Fruit fly (Drosophila melanogaster) whole organism, prepupa: ENCODE data around the gene CG13408.
A peak's percentile ranks its signal among the peaks of the same experiment; 100 is the strongest.

ENCODE experiments used
- Blimp-1 ChIP-seq: fragments of 200-800 bp; sonication (Bioruptor generic); optimal IDR thresholded peaks from 3 replicates; lab custom pipeline; 2017; ENCODE audit warnings: missing biosample characterization, missing genetic modification characterization, mild to moderate bottlenecking, moderate library complexity, missing genetic modification reagents
- CG11294 ChIP-seq: fragments of 200-800 bp; sonication (Bioruptor generic); IDR thresholded peaks from 2 replicates; pipeline ENCODE4 v1.3.6; 2022; ENCODE audit warnings: missing biosample characterization, missing genetic modification characterization
- CG11902 ChIP-seq: fragments of 200-800 bp; sonication (Bioruptor generic); optimal IDR thresholded peaks from 3 replicates; lab custom pipeline; 2016; ENCODE audit warnings: missing biosample characterization, missing genetic modification characterization
- CG15336 ChIP-seq: fragments of 200-800 bp; sonication (Bioruptor generic); IDR thresholded peaks from 2 replicates; pipeline ENCODE4 v1.3.6; 2022; ENCODE audit warnings: missing biosample characterization, missing genetic modification characterization
- CG16779 ChIP-seq: fragments of 200-800 bp; sonication (Bioruptor generic); optimal IDR thresholded peaks from 3 replicates; lab custom pipeline; 2017; ENCODE audit warnings: missing biosample characterization, mild to moderate bottlenecking, missing genetic modification characterization
- CG3032 ChIP-seq: fragments of 200-800 bp; optimal IDR thresholded peaks from 2 replicates; lab custom pipeline; 2019; ENCODE audit warnings: missing biosample characterization, mild to moderate bottlenecking, missing genetic modification characterization, moderate library complexity
- CG32006 ChIP-seq: fragments of 200-800 bp; sonication (Bioruptor generic); optimal IDR thresholded peaks from 3 replicates; lab custom pipeline; 2017; ENCODE audit warnings: missing biosample characterization, mild to moderate bottlenecking, missing genetic modification characterization
- CG34406 ChIP-seq: fragments of 200-800 bp; sonication (Bioruptor generic); optimal IDR thresholded peaks from 3 replicates; lab custom pipeline; 2016; ENCODE audit warnings: missing biosample characterization, missing genetic modification characterization
- CG6792 ChIP-seq: fragments of 200-800 bp; sonication (Bioruptor generic); optimal IDR thresholded peaks from 3 replicates; lab custom pipeline; 2016; ENCODE audit warnings: missing biosample characterization, missing genetic modification characterization
- CG6854 ChIP-seq: fragments of 200-800 bp; sonication (Bioruptor generic); optimal IDR thresholded peaks from 2 replicates; lab custom pipeline; 2017; ENCODE audit warnings: missing biosample characterization, mild to moderate bottlenecking, missing genetic modification characterization
- CG7368 ChIP-seq: fragments of 200-800 bp; sonication (Bioruptor generic); optimal IDR thresholded peaks from 3 replicates; lab custom pipeline; 2016; ENCODE audit warnings: missing biosample characterization, missing genetic modification characterization
- CG8119 ChIP-seq: fragments of 200-800 bp; sonication (Bioruptor generic); IDR thresholded peaks from 3 replicates; pipeline ENCODE4 v1.3.6; 2022; ENCODE audit warnings: missing biosample characterization, missing genetic modification characterization
- CG8319 ChIP-seq: fragments of 200-800 bp; sonication (Bioruptor generic); optimal IDR thresholded peaks from 3 replicates; lab custom pipeline; 2016; ENCODE audit warnings: missing biosample characterization, missing genetic modification characterization
- CG8632 ChIP-seq: fragments of 200-800 bp; sonication (Bioruptor generic); optimal IDR thresholded peaks from 3 replicates; lab custom pipeline; 2016; ENCODE audit warnings: missing biosample characterization, missing genetic modification characterization
- Eip75B ChIP-seq: fragments of 200-800 bp; sonication (Bioruptor generic); optimal IDR thresholded peaks from 3 replicates; lab custom pipeline; 2016; ENCODE audit warnings: missing biosample characterization, missing genetic modification characterization
- Eip78C ChIP-seq: fragments of 200-800 bp; sonication (Bioruptor generic); peaks from one replicate; lab custom pipeline; 2016; ENCODE audit warnings: missing biosample characterization, missing genetic modification characterization
- Eip93F ChIP-seq: fragments of 200-800 bp; sonication (Bioruptor generic); optimal IDR thresholded peaks from 2 replicates; lab custom pipeline; 2016; ENCODE audit warnings: missing biosample characterization, mild to moderate bottlenecking, missing genetic modification characterization
- Ets21C ChIP-seq: fragments of 200-800 bp; sonication (Bioruptor generic); optimal IDR thresholded peaks from 3 replicates; lab custom pipeline; 2016; ENCODE audit warnings: missing biosample characterization, missing genetic modification characterization
- Ets96B ChIP-seq: fragments of 200-800 bp; optimal IDR thresholded peaks from 2 replicates; lab custom pipeline; 2019; ENCODE audit warnings: missing biosample characterization, mild to moderate bottlenecking, missing genetic modification characterization, moderate library complexity
- Gug ChIP-seq: fragments of 200-800 bp; sonication (Bioruptor generic); IDR thresholded peaks from 2 replicates; pipeline ENCODE4 v1.3.6; 2022; ENCODE audit warnings: missing biosample characterization, missing genetic modification characterization
- Hr38 ChIP-seq: sonication (Bioruptor generic); optimal IDR thresholded peaks from 2 replicates; lab custom pipeline; 2016; ENCODE audit warnings: missing biosample characterization, missing genetic modification characterization
- Hr39 ChIP-seq: fragments of 200-800 bp; sonication (Bioruptor generic); optimal IDR thresholded peaks from 2 replicates; lab custom pipeline; 2016; ENCODE audit warnings: missing biosample characterization, missing genetic modification characterization
- Lpt ChIP-seq: fragments of 200-800 bp; sonication (Bioruptor generic); optimal IDR thresholded peaks from 3 replicates; lab custom pipeline; 2016; ENCODE audit warnings: missing biosample characterization, missing genetic modification characterization
- Met ChIP-seq: fragments of 200-800 bp; sonication (Bioruptor generic); optimal IDR thresholded peaks from 3 replicates; lab custom pipeline; 2016; ENCODE audit warnings: missing biosample characterization, missing genetic modification characterization
- OdsH ChIP-seq: fragments of 200-800 bp; sonication (Bioruptor generic); optimal IDR thresholded peaks from 3 replicates; lab custom pipeline; 2016; ENCODE audit warnings: missing biosample characterization, missing genetic modification characterization
- Smox ChIP-seq: fragments of 200-800 bp; sonication (Bioruptor generic); optimal IDR thresholded peaks from 3 replicates; lab custom pipeline; 2016; ENCODE audit warnings: missing biosample characterization, missing genetic modification characterization
- Sox15 ChIP-seq: fragments of 200-800 bp; sonication (Bioruptor generic); optimal IDR thresholded peaks from 3 replicates; lab custom pipeline; 2016; ENCODE audit warnings: missing biosample characterization, missing genetic modification characterization
- achi ChIP-seq: fragments of 200-800 bp; sonication (Bioruptor generic); optimal IDR thresholded peaks from 3 replicates; lab custom pipeline; 2016; ENCODE audit warnings: missing biosample characterization, missing genetic modification characterization
- acj6 ChIP-seq: fragments of 200-800 bp; sonication (Bioruptor generic); optimal IDR thresholded peaks from 3 replicates; lab custom pipeline; 2016; ENCODE audit warnings: missing biosample characterization, missing genetic modification characterization
- cyc ChIP-seq: fragments of 200-800 bp; sonication (Bioruptor generic); optimal IDR thresholded peaks from 3 replicates; lab custom pipeline; 2016; ENCODE audit warnings: missing biosample characterization, missing genetic modification characterization
- esn ChIP-seq: fragments of 200-800 bp; sonication (Bioruptor generic); optimal IDR thresholded peaks from 2 replicates; lab custom pipeline; 2016; ENCODE audit warnings: missing biosample characterization, mild to moderate bottlenecking, missing genetic modification characterization, moderate library complexity
- fkh ChIP-seq: fragments of 200-800 bp; sonication (Bioruptor generic); optimal IDR thresholded peaks from 3 replicates; lab custom pipeline; 2017; ENCODE audit warnings: missing biosample characterization, mild to moderate bottlenecking, missing genetic modification characterization, moderate library complexity
- lz ChIP-seq: fragments of 200-800 bp; sonication (Bioruptor generic); optimal IDR thresholded peaks from 3 replicates; lab custom pipeline; 2016; ENCODE audit warnings: missing biosample characterization, missing genetic modification characterization
- salr ChIP-seq, 2 experiments: fragments of 200-800 bp; sonication (Bioruptor generic); optimal IDR thresholded peaks; 3 replicates each; lab custom pipeline; 2016 to 2018; ENCODE audit warnings: missing biosample characterization in 2 of 2, missing genetic modification characterization in 2 of 2, mild to moderate bottlenecking in 1 of 2
- spab ChIP-seq: fragments of 200-800 bp; sonication (Bioruptor generic); optimal IDR thresholded peaks from 2 replicates; lab custom pipeline; 2017; ENCODE audit warnings: missing biosample characterization, mild to moderate bottlenecking, missing genetic modification characterization, missing genetic modification reagents
- ss ChIP-seq, 2 experiments: fragments of 200-800 bp; sonication (Bioruptor generic); optimal IDR thresholded peaks; 2 replicates in 1 of 2; 3 replicates in 1 of 2; lab custom pipeline; 2017 to 2018; ENCODE audit warnings: mild to moderate bottlenecking in 2 of 2, missing biosample characterization in 2 of 2, missing genetic modification characterization in 2 of 2, moderate library complexity in 1 of 2
- svp ChIP-seq: fragments of 200-800 bp; sonication (Bioruptor generic); peaks from one replicate; lab custom pipeline; 2016; ENCODE audit warnings: missing biosample characterization, missing genetic modification characterization
- topi ChIP-seq: fragments of 200-800 bp; sonication (Bioruptor generic); optimal IDR thresholded peaks from 3 replicates; lab custom pipeline; 2016; ENCODE audit warnings: missing biosample characterization, missing genetic modification characterization

Gene CG13408

dm6 chr3R:22066440-22066839 lies 13.7 kb upstream of the CG13408 start (continued):
- TF ChIP-seq CG34406 (GFP tag; lab: Kevin White, UChicago) (no peak), svp (peak; percentile 92), acj6 (no peak), CG8119 (no peak), CG8319 (no peak), salr (GFP tag; optimal IDR thresholded peaks at IDR 0.05; lab: Kevin White, UChicago) (no peak), Lpt (GFP tag; lab: Kevin White, UChicago) (no peak), CG16779 (tag; lab: Kevin White, UChicago) (no peak), Eip75B (no peak), Smox (GFP tag; lab: Kevin White, UChicago) (no peak), lz (GFP tag; lab: Kevin White, UChicago) (no peak), CG7368 (no peak), CG32006 (GFP tag; lab: Kevin White, UChicago) (no peak), CG6854 (GFP tag; lab: Kevin White, UChicago) (no peak), CG3032 (no peak)

- TF ChIP-seq svp = peak; percentile 51
- TF ChIP-seq esn (GFP tag; lab: Kevin White, UChicago) = peak; percentile 1
- no peak for TF ChIP-seq topi
- TF ChIP-seq fkh (GFP tag; lab: Kevin White, UChicago) = peak; percentile 16
These were observed 12.9 kb upstream of the CG13408 start for dm6 chr3R:22067235-22067634.

- TF ChIP-seq Hr39 (GFP tag; lab: Kevin White, UChicago) = no peak
- no peak for TF ChIP-seq spab (GFP tag; lab: Kevin White, UChicago)
- no peak for TF ChIP-seq acj6
- no peak for TF ChIP-seq Gug
- no peak for TF ChIP-seq CG6792
- no peak for TF ChIP-seq fkh (GFP tag; lab: Kevin White, UChicago)
- no peak for TF ChIP-seq Sox15 (GFP tag; lab: Kevin White, UChicago)
- TF ChIP-seq CG11294 = no peak
- no peak for TF ChIP-seq CG11902 (GFP tag; lab: Kevin White, UChicago)
- no peak for TF ChIP-seq achi (GFP tag; lab: Kevin White, UChicago)
- no peak for TF ChIP-seq ss (GFP tag; optimal IDR thresholded peaks at IDR 0.05; lab: Kevin White, UChicago)
- TF ChIP-seq OdsH = no peak
- TF ChIP-seq Ets21C (GFP tag; lab: Kevin White, UChicago) = no peak
- no peak for TF ChIP-seq CG8119
- TF ChIP-seq Hr38 (GFP tag; lab: Kevin White, UChicago) = no peak
- no peak for TF ChIP-seq cyc (GFP tag; lab: Kevin White, UChicago)
- no peak for TF ChIP-seq CG8632 (GFP tag; lab: Kevin White, UChicago)
- TF ChIP-seq Met (GFP tag; lab: Kevin White, UChicago) = no peak
- no peak for TF ChIP-seq CG15336 (GFP tag; lab: Robert Waterston, UW)
- TF ChIP-seq Eip93F (GFP tag; lab: Kevin White, UChicago) = no peak
These were observed 8.6 kb upstream of the CG13408 start for dm6 chr3R:22071628-22072027.

dm6 chr3R:22072553-22072952 lies 7.6 kb upstream of the CG13408 start:
- TF ChIP-seq Eip78C (GFP tag; lab: Kevin White, UChicago) (peak; percentile 36), Eip93F (GFP tag; lab: Kevin White, UChicago) (no peak)

dm6 chr3R:22086297-22086696 lies 6.1 kb downstream of the CG13408 start, which contains the start of gene BomT3:
Gene BomT3, minus strand, starts transcription at chr3R:22086397.
- TF ChIP-seq salr (GFP tag; optimal IDR thresholded peaks at IDR 0.05; lab: Kevin White, UChicago) = no peak
- TF ChIP-seq Blimp-1 (GFP tag; lab: Kevin White, UChicago) = no peak
- TF ChIP-seq lz (GFP tag; lab: Kevin White, UChicago) = no peak
- no peak for TF ChIP-seq Ets96B (tag; lab: Kevin White, UChicago)
- no peak for TF ChIP-seq svp
- no peak for TF ChIP-seq CG15336 (GFP tag; lab: Robert Waterston, UW)
- TF ChIP-seq ss (GFP tag; optimal IDR thresholded peaks at IDR 0.05; lab: Kevin White, UChicago) = no peak
